Fruit fly (Drosophila melanogaster) whole organism, embryonic: Measurements from ENCODE around the gene CG17108.

Experiments used
- Adf1 ChIP-seq: fragments of 200-800 bp; sonication (Bioruptor generic); IDR thresholded peaks from 2 replicates; pipeline ENCODE4 v1.3.6; 2022; ENCODE audit warnings: missing biosample characterization, missing genetic modification characterization
- CG10267 ChIP-seq: fragments of 200-800 bp; sonication (Bioruptor generic); optimal IDR thresholded peaks from 2 replicates; lab custom pipeline; 2018; ENCODE audit warnings: missing biosample characterization, mild to moderate bottlenecking, missing genetic modification characterization, moderate library complexity
- CG10321 ChIP-seq: fragments of 200-800 bp; sonication (Bioruptor generic); IDR thresholded peaks from 2 replicates; pipeline ENCODE4 v1.3.6; 2022; ENCODE audit warnings: missing biosample characterization, missing genetic modification characterization
- CG10565 ChIP-seq: fragments of 200-800 bp; sonication (Bioruptor generic); optimal IDR thresholded peaks from 3 replicates; lab custom pipeline; 2016; ENCODE audit warnings: missing biosample characterization, mild to moderate bottlenecking, missing genetic modification characterization
- CG12104 ChIP-seq: fragments of 200-800 bp; sonication (Bioruptor generic); optimal IDR thresholded peaks from 3 replicates; lab custom pipeline; 2016; ENCODE audit warnings: missing biosample characterization, missing genetic modification characterization
- CG12744 ChIP-seq: fragments of 200-800 bp; sonication (Bioruptor generic); optimal IDR thresholded peaks from 2 replicates; lab custom pipeline; 2016; ENCODE audit warnings: missing biosample characterization, missing genetic modification characterization
- CG14050 ChIP-seq: fragments of 200-800 bp; sonication (Bioruptor generic); IDR thresholded peaks from 3 replicates; pipeline ENCODE4 v1.3.6; 2022; ENCODE audit warnings: missing biosample characterization, missing genetic modification characterization
- CG15514 ChIP-seq: fragments of 200-800 bp; sonication (Bioruptor generic); optimal IDR thresholded peaks from 3 replicates; lab custom pipeline; 2017; ENCODE audit warnings: missing biosample characterization, missing genetic modification characterization, mild to moderate bottlenecking, moderate library complexity, missing genetic modification reagents
- CG15696 ChIP-seq: fragments of 200-800 bp; sonication (Bioruptor generic); optimal IDR thresholded peaks from 2 replicates; lab custom pipeline; 2019; ENCODE audit warnings: missing biosample characterization, mild to moderate bottlenecking, missing genetic modification characterization, moderate library complexity
- CG1832 ChIP-seq: fragments of 200-800 bp; sonication (Bioruptor generic); optimal IDR thresholded peaks from 2 replicates; lab custom pipeline; 2017; ENCODE audit warnings: missing biosample characterization, mild to moderate bottlenecking, missing genetic modification characterization, inconsistent platforms
- CG4404 ChIP-seq: fragments of 200-800 bp; sonication (Bioruptor generic); IDR thresholded peaks from 2 replicates; pipeline ENCODE4 v1.3.6; 2022; ENCODE audit warnings: missing biosample characterization, missing genetic modification characterization
- CG4617 ChIP-seq: fragments of 200-800 bp; sonication (Bioruptor generic); optimal IDR thresholded peaks from 3 replicates; lab custom pipeline; 2016; ENCODE audit warnings: missing biosample characterization, missing genetic modification characterization, borderline replicate concordance
- CG4854 ChIP-seq: fragments of 200-800 bp; sonication (Bioruptor generic); optimal IDR thresholded peaks from 2 replicates; lab custom pipeline; 2016; ENCODE audit warnings: missing biosample characterization, missing genetic modification characterization, inconsistent platforms
- CG6813 ChIP-seq: fragments of 200-800 bp; sonication (Bioruptor generic); optimal IDR thresholded peaks from 2 replicates; lab custom pipeline; 2017; ENCODE audit warnings: missing biosample characterization, missing genetic modification characterization, mild to moderate bottlenecking, moderate library complexity, missing genetic modification reagents
- CG7745 ChIP-seq: fragments of 200-800 bp; sonication (Bioruptor generic); optimal IDR thresholded peaks from 2 replicates; lab custom pipeline; 2018; ENCODE audit warnings: missing biosample characterization, mild to moderate bottlenecking, missing genetic modification characterization, moderate library complexity
- CG7963 ChIP-seq: fragments of 200-800 bp; sonication (Bioruptor generic); IDR thresholded peaks from 3 replicates; pipeline ENCODE4 v1.3.6; 2022; ENCODE audit warnings: missing biosample characterization, missing genetic modification characterization; ENCODE audit not compliant: partially characterized antibody
- CG8089 ChIP-seq: fragments of 200-800 bp; sonication (Bioruptor generic); optimal IDR thresholded peaks from 3 replicates; lab custom pipeline; 2016; ENCODE audit warnings: missing biosample characterization, missing genetic modification characterization
- CG8388 ChIP-seq: fragments of 200-800 bp; sonication (Bioruptor generic); optimal IDR thresholded peaks from 2 replicates; lab custom pipeline; 2019; ENCODE audit warnings: missing biosample characterization, mild to moderate bottlenecking, missing genetic modification characterization, moderate library complexity
- CG8478 ChIP-seq: fragments of >200 bp; optimal IDR thresholded peaks from 2 replicates; lab custom pipeline; 2018
- CG8924 ChIP-seq: fragments of 200-800 bp; optimal IDR thresholded peaks from 3 replicates; lab custom pipeline; 2019; ENCODE audit warnings: missing biosample characterization, mild to moderate bottlenecking, missing genetic modification characterization, moderate library complexity
- Chrac-16 ChIP-seq: fragments of 200-800 bp; sonication (Bioruptor generic); optimal IDR thresholded peaks from 3 replicates; lab custom pipeline; 2016; ENCODE audit warnings: missing biosample characterization, missing genetic modification characterization
- Dbx ChIP-seq: fragments of 200-800 bp; sonication (Bioruptor generic); IDR thresholded peaks from 3 replicates; pipeline ENCODE4 v1.3.6; 2022; ENCODE audit warnings: missing biosample characterization, missing genetic modification characterization
- Drgx ChIP-seq: fragments of 200-800 bp; sonication (Bioruptor generic); IDR thresholded peaks from 2 replicates; pipeline ENCODE4 v1.3.6; 2022; ENCODE audit warnings: missing biosample characterization, missing genetic modification characterization
- Elba2 ChIP-seq: fragments of 200-800 bp; sonication (Bioruptor generic); optimal IDR thresholded peaks from 3 replicates; lab custom pipeline; 2016; ENCODE audit warnings: missing biosample characterization, missing genetic modification characterization
- Ets97D ChIP-seq: fragments of 200-800 bp; sonication (Bioruptor generic); optimal IDR thresholded peaks from 3 replicates; lab custom pipeline; 2016; ENCODE audit warnings: missing biosample characterization, missing genetic modification characterization
- Hsf ChIP-seq: fragments of 200-800 bp; sonication (Bioruptor generic); optimal IDR thresholded peaks from 3 replicates; lab custom pipeline; 2016; ENCODE audit warnings: missing biosample characterization, missing genetic modification characterization
- Meics ChIP-seq: fragments of 200-800 bp; sonication (Bioruptor generic); optimal IDR thresholded peaks from 2 replicates; lab custom pipeline; 2017; ENCODE audit warnings: missing biosample characterization, mild to moderate bottlenecking, missing genetic modification characterization
- Myb ChIP-seq: fragments of 200-800 bp; sonication (Bioruptor generic); optimal IDR thresholded peaks from 2 replicates; lab custom pipeline; 2016; ENCODE audit warnings: missing biosample characterization, missing genetic modification characterization
- NfI ChIP-seq: fragments of 200-800 bp; sonication (Bioruptor generic); optimal IDR thresholded peaks from 3 replicates; lab custom pipeline; 2018; ENCODE audit warnings: missing biosample characterization, mild to moderate bottlenecking, missing genetic modification characterization, moderate library complexity
- Spps ChIP-seq: fragments of 200-800 bp; sonication (Bioruptor generic); optimal IDR thresholded peaks from 2 replicates; lab custom pipeline; 2018; ENCODE audit warnings: missing biosample characterization, mild to moderate bottlenecking, missing genetic modification characterization
- Usf ChIP-seq: fragments of 200-800 bp; sonication (Bioruptor generic); optimal IDR thresholded peaks from 2 replicates; lab custom pipeline; 2017; ENCODE audit warnings: missing genotype, missing biosample characterization, missing genetic modification characterization
- ase ChIP-seq: fragments of 200-800 bp; sonication (Bioruptor generic); IDR thresholded peaks from 3 replicates; pipeline ENCODE4 v1.3.6; 2022; ENCODE audit warnings: missing biosample characterization, missing genetic modification characterization
- chinmo ChIP-seq: fragments of 200-800 bp; sonication (Bioruptor generic); IDR thresholded peaks from 4 replicates; pipeline ENCODE4 v1.3.6; 2022; ENCODE audit warnings: missing biosample characterization, missing genetic modification characterization; ENCODE audit not compliant: partially characterized antibody
- croc ChIP-seq: fragments of 200-800 bp; sonication (Bioruptor generic); conservative IDR thresholded peaks from 3 replicates; pipeline ENCODE4 v1.3.6; 2022; ENCODE audit warnings: missing biosample characterization, missing genetic modification characterization
- da ChIP-seq: fragments of 200-800 bp; sonication (Bioruptor generic); optimal IDR thresholded peaks from 2 replicates; lab custom pipeline; 2016; ENCODE audit warnings: missing biosample characterization, missing genetic modification characterization
- dan ChIP-seq: fragments of 200-800 bp; sonication (Bioruptor generic); IDR thresholded peaks from 2 replicates; pipeline ENCODE4 v1.3.6; 2022; ENCODE audit warnings: missing biosample characterization, missing genetic modification characterization
- danr ChIP-seq: fragments of 200-800 bp; sonication (Bioruptor generic); IDR thresholded peaks from 2 replicates; pipeline ENCODE4 v1.3.6; 2022; ENCODE audit warnings: missing biosample characterization, missing genetic modification characterization
- eve ChIP-seq, 2 experiments: fragments of >200 bp; optimal IDR thresholded peaks; 2 replicates each; lab custom pipeline; 2017; ENCODE audit warnings: missing biosample characterization in 2 of 2, missing genetic modification characterization in 2 of 2
- ewg ChIP-seq: fragments of 200-800 bp; sonication (Bioruptor generic); optimal IDR thresholded peaks from 3 replicates; lab custom pipeline; 2017; ENCODE audit warnings: mild to moderate bottlenecking, missing biosample characterization, missing genetic modification reagents, missing genetic modification characterization
- eyg ChIP-seq: fragments of 200-800 bp; sonication (Bioruptor generic); optimal IDR thresholded peaks from 3 replicates; lab custom pipeline; 2016; ENCODE audit warnings: missing biosample characterization, missing genetic modification characterization
- gcm ChIP-seq: fragments of 200-800 bp; sonication (Bioruptor generic); optimal IDR thresholded peaks from 2 replicates; lab custom pipeline; 2019; ENCODE audit warnings: missing biosample characterization, mild to moderate bottlenecking, missing genetic modification characterization, moderate library complexity
- kni ChIP-seq: fragments of 200-800 bp; sonication (Bioruptor generic); optimal IDR thresholded peaks from 3 replicates; lab custom pipeline; 2017; ENCODE audit warnings: mild to moderate bottlenecking, missing biosample characterization, missing genetic modification reagents, missing genetic modification characterization
- lov ChIP-seq, 2 experiments: fragments of 200-800 bp in 1 of 2; fragments of >200 bp in 1 of 2; sonication (Bioruptor generic) in 1 of 2; IDR thresholded peaks in 1 of 2; optimal IDR thresholded peaks in 1 of 2; 2 replicates in 1 of 2; 3 replicates in 1 of 2; pipeline versions ENCODE4 v1.3.6 to Lab custom; 2017 to 2022; ENCODE audit warnings: missing biosample characterization in 1 of 2, missing genetic modification characterization in 1 of 2
- pan ChIP-seq, 4 experiments: fragments of >200 bp in 3 of 4; fragments of 200-800 bp in 1 of 4; sonication (Bioruptor generic) in 1 of 4; optimal IDR thresholded peaks in 3 of 4; IDR thresholded peaks in 1 of 4; 2 replicates each; pipeline versions ENCODE4 v1.3.6 to Lab custom; 2017 to 2022; ENCODE audit warnings: missing biosample characterization in 2 of 4, missing genetic modification characterization in 2 of 4, mixed read lengths in 1 of 4
- row ChIP-seq: fragments of 200-800 bp; sonication (Bioruptor generic); IDR thresholded peaks from 3 replicates; pipeline ENCODE4 v1.3.6; 2022; ENCODE audit warnings: missing biosample characterization, missing genetic modification characterization
- sens ChIP-seq: fragments of 200-800 bp; sonication (Bioruptor generic); peaks from one replicate; lab custom pipeline; 2016; ENCODE audit warnings: missing biosample characterization, missing genetic modification characterization
- sima ChIP-seq: fragments of 200-800 bp; sonication (Bioruptor generic); optimal IDR thresholded peaks from 2 replicates; lab custom pipeline; 2016; ENCODE audit warnings: missing biosample characterization, missing genetic modification characterization
- sqz ChIP-seq: fragments of 200-800 bp; sonication (Bioruptor generic); optimal IDR thresholded peaks from 3 replicates; lab custom pipeline; 2018; ENCODE audit warnings: missing biosample characterization, mild to moderate bottlenecking, missing genetic modification characterization
- toy ChIP-seq: fragments of 200-800 bp; sonication (Bioruptor generic); IDR thresholded peaks from 2 replicates; pipeline ENCODE4 v1.3.6; 2022; ENCODE audit warnings: missing biosample characterization, missing genetic modification characterization
- vnd ChIP-seq: fragments of 200-800 bp; sonication (Bioruptor generic); IDR thresholded peaks from 3 replicates; pipeline ENCODE4 v1.3.6; 2022; ENCODE audit warnings: missing biosample characterization, missing genetic modification characterization; ENCODE audit not compliant: partially characterized antibody
- wor ChIP-seq: fragments of 200-800 bp; sonication (Bioruptor generic); IDR thresholded peaks from 2 replicates; pipeline ENCODE4 v1.3.6; 2022; ENCODE audit warnings: missing biosample characterization, missing genetic modification characterization

The CG17108 gene

dm6 chr2L:10697992-10698391, 4.1 kb upstream of the CG17108 start, which contains the start of gene CG7300 (continued):
- TF ChIP-seq sens (GFP tag; lab: Kevin White, UChicago) (peak; percentile 80), Elba2 (no peak), Drgx (GFP tag; lab: Robert Waterston, UW) (no peak), Chrac-16 (GFP tag; lab: Kevin White, UChicago) (peak; percentile 39), CG10267 (tag; lab: Kevin White, UChicago) (peak; percentile 27), CG15696 (no peak), Spps (tag; lab: Kevin White, UChicago) (peak; percentile 40), CG10565 (GFP tag; lab: Kevin White, UChicago) (no peak), eyg (GFP tag; lab: Kevin White, UChicago) (no peak), row (peak; percentile 73), Ets97D (GFP tag; lab: Kevin White, UChicago) (no peak), Hsf (GFP tag; lab: Kevin White, UChicago) (peak; percentile 45), Meics (GFP tag; lab: Kevin White, UChicago) (peak; percentile 68), da (GFP tag; lab: Kevin White, UChicago) (no peak), Dbx (no peak), CG8924 (tag; lab: Kevin White, UChicago) (peak; percentile 36), danr (GFP tag; lab: Robert Waterston, UW) (no peak), ewg (GFP tag; lab: Kevin White, UChicago) (no peak), Myb (GFP tag; lab: Kevin White, UChicago) (peak; percentile 3), CG8388 (peak; percentile 39), chinmo (GFP tag; lab: Robert Waterston, UW) (no peak), CG4617 (GFP tag; lab: Kevin White, UChicago) (no peak), CG1832 (GFP tag; lab: Kevin White, UChicago) (no peak), sqz (GFP tag; lab: Kevin White, UChicago) (no peak), kni (GFP tag; lab: Kevin White, UChicago) (no peak), croc (no peak; the same call in 2 of the 3 replicates), CG7745 (tag; lab: Kevin White, UChicago) (no peak), CG4854 (GFP tag; lab: Kevin White, UChicago) (peak; percentile 36), wor (no peak), CG12744 (GFP tag; lab: Kevin White, UChicago) (no peak), gcm (GFP tag; lab: Kevin White, UChicago) (no peak), CG14050 (no peak), Usf (no peak), CG12104 (GFP tag; lab: Kevin White, UChicago) (no peak), vnd (no peak), sima (GFP tag; lab: Kevin White, UChicago) (no peak), eve (GFP tag; optimal IDR thresholded peaks at IDR 0.05; lab: Kevin White, UChicago) (no peak), toy (GFP tag; lab: Robert Waterston, UW) (no peak), CG10321 (GFP tag; lab: Robert Waterston, UW) (no peak), Adf1 (GFP tag; lab: Robert Waterston, UW) (0 out of 2 replicates have a peak, but pooled peaks have one; percentile 30), CG8089 (no peak), CG6813 (GFP tag; lab: Kevin White, UChicago) (peak; percentile 8), CG7963 (GFP tag; lab: Robert Waterston, UW) (no peak), pan (optimal IDR thresholded peaks at IDR 0.05; lab: Kevin White, UChicago) (no peak), pan (GFP tag; optimal IDR thresholded peaks at IDR 0.05 in 1 of 2, IDR thresholded peaks at IDR 0.05 in 1 of 2) (peak in 1 of 2 experiments; percentile 72), lov (optimal IDR thresholded peaks at IDR 0.05; lab: Kevin White, UChicago) (no peak), lov (GFP tag; IDR thresholded peaks at IDR 0.05; lab: Robert Waterston, UW) (no peak), dan (GFP tag; lab: Robert Waterston, UW) (no peak), CG4404 (no peak), CG15514 (GFP tag; lab: Kevin White, UChicago) (peak; percentile 23), CG8478 (lab: Kevin White, UChicago) (no peak), ase (peak; percentile 33; the same call in 1 of the 3 replicates), NfI (GFP tag; lab: Kevin White, UChicago) (peak; percentile 46)
